Worm (Caenorhabditis elegans) whole organism, young adult: ENCODE measurements around the gene usp-33.

Experiments used
- F22D6.2 ChIP-seq: sonication (generic microtip); optimal IDR thresholded peaks from 2 replicates; lab custom pipeline; 2016; ENCODE audit warnings: mild to moderate bottlenecking, missing genetic modification characterization, missing compliant biosample characterization
- F33H1.4 ChIP-seq: fragments of 200-800 bp; sonication (Bioruptor generic); IDR thresholded peaks from 2 replicates; pipeline ENCODE4 v1.3.6; 2022; ENCODE audit warnings: missing genetic modification reagents, missing genetic modification characterization, missing compliant biosample characterization
- F52B5.7 ChIP-seq: sonication (generic microtip); optimal IDR thresholded peaks from 2 replicates; lab custom pipeline; 2016; ENCODE audit warnings: mild to moderate bottlenecking, missing genetic modification characterization, missing compliant biosample characterization
- K11D2.4 ChIP-seq: fragments of 200-800 bp; sonication (Bioruptor generic); IDR thresholded peaks from 2 replicates; pipeline ENCODE4 v1.3.6; 2022; ENCODE audit warnings: missing genetic modification reagents, missing genetic modification characterization, missing compliant biosample characterization
- Y67H2A.10 ChIP-seq: fragments of 200-800 bp; sonication (Bioruptor generic); conservative IDR thresholded peaks from 2 replicates; pipeline ENCODE4 v1.3.6; 2022; ENCODE audit warnings: missing genetic modification reagents, missing genetic modification characterization, missing compliant biosample characterization
- athp-1 ChIP-seq: sonication (generic microtip); optimal IDR thresholded peaks from 2 replicates; lab custom pipeline; 2017; ENCODE audit warnings: mild to moderate bottlenecking, missing genetic modification characterization, missing compliant biosample characterization
- ccch-3 ChIP-seq: fragments of 200-800 bp; sonication (Bioruptor generic); optimal IDR thresholded peaks from 2 replicates; lab custom pipeline; 2018; ENCODE audit warnings: mild to moderate bottlenecking, missing genetic modification characterization, missing compliant biosample characterization
- ceh-27 ChIP-seq: fragments of 200-800 bp; sonication (Bioruptor generic); optimal IDR thresholded peaks from 2 replicates; lab custom pipeline; 2018; ENCODE audit warnings: mild to moderate bottlenecking, missing genetic modification characterization, moderate library complexity, missing compliant biosample characterization
- ceh-40 ChIP-seq: fragments of 200-800 bp; sonication (Bioruptor generic); IDR thresholded peaks from 2 replicates; pipeline ENCODE4 v1.3.6; 2022; ENCODE audit warnings: missing genetic modification characterization, missing compliant biosample characterization
- chd-7 ChIP-seq: sonication (generic microtip); optimal IDR thresholded peaks from 2 replicates; lab custom pipeline; 2016; ENCODE audit warnings: mild to moderate bottlenecking, missing genetic modification characterization, moderate library complexity, missing compliant biosample characterization
- dpl-1 ChIP-seq: fragments of 150-350 bp; optimal IDR thresholded peaks from 2 replicates; lab custom pipeline; 2014; ENCODE audit warnings: missing biosample characterization, missing genetic modification reagents, missing genetic modification characterization
- egl-18 ChIP-seq: fragments of 200-800 bp; sonication (Bioruptor generic); IDR thresholded peaks from 2 replicates; pipeline ENCODE4 v1.3.6; 2022; ENCODE audit warnings: missing genetic modification reagents, missing genetic modification characterization, missing compliant biosample characterization
- fkh-3 ChIP-seq: sonication (generic microtip); optimal IDR thresholded peaks from 2 replicates; lab custom pipeline; 2016; ENCODE audit warnings: mild to moderate bottlenecking, missing genetic modification characterization, missing compliant biosample characterization
- hmg-1.2 ChIP-seq: fragments of 200-800 bp; sonication (Bioruptor generic); IDR thresholded peaks from 2 replicates; pipeline ENCODE4 v1.3.6; 2022; ENCODE audit warnings: missing genetic modification reagents, missing genetic modification characterization, missing compliant biosample characterization
- hrde-1 ChIP-seq: sonication (generic microtip); optimal IDR thresholded peaks from 2 replicates; lab custom pipeline; 2016; ENCODE audit warnings: missing genetic modification characterization, mild to moderate bottlenecking, missing compliant biosample characterization, moderate library complexity, missing genotype, missing genetic modification reagents, borderline replicate concordance
- hsf-1 ChIP-seq: fragments of 200-800 bp; sonication (Bioruptor generic); IDR thresholded peaks from 2 replicates; pipeline ENCODE4 v1.3.6; 2022; ENCODE audit warnings: missing genetic modification reagents, missing genetic modification characterization, missing compliant biosample characterization
- lin-40 ChIP-seq: sonication (generic microtip); optimal IDR thresholded peaks from 2 replicates; lab custom pipeline; 2016; ENCODE audit warnings: missing genetic modification characterization, mild to moderate bottlenecking, missing compliant biosample characterization, missing genotype, missing genetic modification reagents
- lsl-1 ChIP-seq: fragments of 200-800 bp; sonication (Bioruptor generic); optimal IDR thresholded peaks from 2 replicates; lab custom pipeline; 2018; ENCODE audit warnings: mild to moderate bottlenecking, missing genetic modification characterization, moderate library complexity, missing compliant biosample characterization
- madf-10 ChIP-seq: sonication (generic microtip); optimal IDR thresholded peaks from 2 replicates; lab custom pipeline; 2016; ENCODE audit warnings: mild to moderate bottlenecking, missing genetic modification characterization, missing compliant biosample characterization
- madf-3 ChIP-seq: fragments of 200-800 bp; sonication (Bioruptor generic); IDR thresholded peaks from 2 replicates; pipeline ENCODE4 v1.3.6; 2022; ENCODE audit warnings: missing genetic modification reagents, missing genetic modification characterization, missing compliant biosample characterization
- mcd-1 ChIP-seq: fragments of 200-800 bp; sonication (Bioruptor generic); IDR thresholded peaks from 2 replicates; pipeline ENCODE4 v1.3.6; 2022; ENCODE audit warnings: missing genetic modification reagents, missing genetic modification characterization, missing compliant biosample characterization
- mel-28 ChIP-seq: sonication (generic microtip); optimal IDR thresholded peaks from 2 replicates; lab custom pipeline; 2016; ENCODE audit warnings: borderline replicate concordance, mild to moderate bottlenecking, missing genetic modification characterization, missing compliant biosample characterization
- nfya-1 ChIP-seq: sonication (generic microtip); optimal IDR thresholded peaks from 2 replicates; lab custom pipeline; 2017; ENCODE audit warnings: antibody characterized with exemption, missing compliant biosample characterization, missing genetic modification characterization, borderline replicate concordance; ENCODE audit not compliant: insufficient read depth
- nfya-2 ChIP-seq: fragments of 200-800 bp; sonication (Bioruptor generic); IDR thresholded peaks from 2 replicates; pipeline ENCODE4 v1.3.6; 2022; ENCODE audit warnings: missing genetic modification reagents, missing genetic modification characterization, missing compliant biosample characterization
- nhr-27 ChIP-seq: fragments of 200-800 bp; sonication (Bioruptor generic); optimal IDR thresholded peaks from 2 replicates; lab custom pipeline; 2018; ENCODE audit warnings: mild to moderate bottlenecking, missing genetic modification characterization, moderate library complexity, missing compliant biosample characterization
- nhr-80 ChIP-seq: sonication (generic microtip); optimal IDR thresholded peaks from 2 replicates; lab custom pipeline; 2016; ENCODE audit warnings: missing genetic modification characterization, missing compliant biosample characterization
- pbrm-1 ChIP-seq: fragments of 200-800 bp; sonication (Bioruptor generic); IDR thresholded peaks from 2 replicates; pipeline ENCODE4 v1.3.6; 2022; ENCODE audit warnings: missing genetic modification reagents, missing genetic modification characterization, missing compliant biosample characterization
- rcor-1 ChIP-seq: fragments of 200-800 bp; sonication (Bioruptor generic); IDR thresholded peaks from 2 replicates; pipeline ENCODE4 v1.3.6; 2022; ENCODE audit warnings: missing genetic modification reagents, missing genetic modification characterization, missing compliant biosample characterization
- sea-2 ChIP-seq: fragments of 200-800 bp; sonication (Bioruptor generic); IDR thresholded peaks from 2 replicates; pipeline ENCODE4 v1.3.6; 2022; ENCODE audit warnings: missing genetic modification characterization, missing compliant biosample characterization
- tbx-9 ChIP-seq: sonication (generic microtip); optimal IDR thresholded peaks from 2 replicates; lab custom pipeline; 2016; ENCODE audit warnings: borderline replicate concordance, missing genetic modification characterization, inconsistent platforms, missing compliant biosample characterization
- zfh-2 ChIP-seq: fragments of 200-800 bp; sonication (Bioruptor generic); conservative IDR thresholded peaks from 2 replicates; pipeline ENCODE4 v1.3.6; 2022; ENCODE audit warnings: missing genetic modification reagents, missing genetic modification characterization, missing compliant biosample characterization
- zim-3 ChIP-seq: sonication (generic microtip); optimal IDR thresholded peaks from 2 replicates; lab custom pipeline; 2017; ENCODE audit warnings: mild to moderate bottlenecking, missing genetic modification characterization, moderate library complexity, missing compliant biosample characterization
- ztf-22 ChIP-seq: fragments of 200-800 bp; sonication (Bioruptor generic); optimal IDR thresholded peaks from 2 replicates; lab custom pipeline; 2018; ENCODE audit warnings: mild to moderate bottlenecking, missing genetic modification characterization, moderate library complexity, missing compliant biosample characterization
- ztf-26 ChIP-seq: sonication (generic microtip); optimal IDR thresholded peaks from 2 replicates; lab custom pipeline; 2017; ENCODE audit warnings: missing genetic modification characterization, missing compliant biosample characterization
- ztf-3 ChIP-seq: fragments of 200-800 bp; sonication (Bioruptor generic); optimal IDR thresholded peaks from 2 replicates; lab custom pipeline; 2018; ENCODE audit warnings: mild to moderate bottlenecking, missing genetic modification characterization, missing compliant biosample characterization
- ztf-6 ChIP-seq: fragments of 200-800 bp; sonication (Bioruptor generic); IDR thresholded peaks from 2 replicates; pipeline ENCODE4 v1.3.6; 2022; ENCODE audit warnings: missing genetic modification reagents, missing genetic modification characterization, missing compliant biosample characterization

Gene usp-33

ce11 chrX:15544671-15545070 is 46.5 kb upstream of the usp-33 start (continued):
- no peak for TF ChIP-seq dpl-1 (GFP tag; lab: Kevin White, UChicago)

ce11 chrX:15545485-15545884 is 45.7 kb upstream of the usp-33 start:
- TF ChIP-seq lsl-1 (GFP tag; lab: Kevin White, UChicago) (no peak), zim-3 (no peak), madf-10 (no peak), K11D2.4 (GFP tag; lab: Robert Waterston, UW) (0 out of 2 replicates have a peak, but pooled peaks have one; percentile 20)

ce11 chrX:15546943-15547342 is 44.2 kb upstream of the usp-33 start:
- TF ChIP-seq hsf-1, result no peak
- peak; percentile 17 for TF ChIP-seq nhr-80
- TF ChIP-seq ztf-3, result no peak
- TF ChIP-seq, all 124 proteins: peak for 1

ce11 chrX:15547896-15548295 is 43.3 kb upstream of the usp-33 start:
- TF ChIP-seq fkh-3 (no peak), F52B5.7 (tag; lab: Kevin White, UChicago) (no peak), ccch-3 (GFP tag; lab: Kevin White, UChicago) (no peak), Y67H2A.10 (GFP tag; lab: Robert Waterston, UW) (no peak), sea-2 (no peak), F33H1.4 (GFP tag; lab: Robert Waterston, UW) (no peak), ztf-6 (no peak), egl-18 (GFP tag; lab: Robert Waterston, UW) (no peak), ztf-26 (tag; lab: Kevin White, UChicago) (no peak), nhr-27 (tag; lab: Kevin White, UChicago) (no peak), zfh-2 (GFP tag; lab: Robert Waterston, UW) (no peak), mel-28 (no peak), hmg-1.2 (GFP tag; lab: Robert Waterston, UW) (no peak), ceh-40 (GFP tag; lab: Robert Waterston, UW) (no peak), madf-10 (no peak), rcor-1 (GFP tag; lab: Robert Waterston, UW) (no peak)

- no peak for TF ChIP-seq F22D6.2 (tag; lab: Kevin White, UChicago)
- no peak for TF ChIP-seq nfya-2 (GFP tag; lab: Robert Waterston, UW)
- TF ChIP-seq madf-3 (GFP tag; lab: Robert Waterston, UW), result no peak
- no peak for TF ChIP-seq nfya-1 (tag; lab: Kevin White, UChicago)
- TF ChIP-seq pbrm-1 (GFP tag; lab: Robert Waterston, UW), result no peak
- no peak for TF ChIP-seq athp-1 (tag; lab: Kevin White, UChicago)
- no peak for TF ChIP-seq ztf-22 (GFP tag; lab: Kevin White, UChicago)
- TF ChIP-seq hrde-1 (tag; lab: Kevin White, UChicago), result no peak
- no peak for TF ChIP-seq tbx-9 (tag; lab: Kevin White, UChicago)
- no peak for TF ChIP-seq mcd-1 (GFP tag; lab: Robert Waterston, UW)
- TF ChIP-seq egl-18 (GFP tag; lab: Robert Waterston, UW), result no peak
- TF ChIP-seq zim-3, result no peak
- TF ChIP-seq ceh-27, result no peak
- TF ChIP-seq lin-40 (tag; lab: Kevin White, UChicago), result no peak
- TF ChIP-seq chd-7 (tag; lab: Kevin White, UChicago), result no peak
Measured at ce11 chrX:15550769-15551168, 40.4 kb upstream of the usp-33 start.
